Fruit fly (Drosophila melanogaster) whole organism, embryonic: Measurements from ENCODE around the gene CG13917.

Experiments used
- CG14667 ChIP-seq: fragments of 200-800 bp; sonication (Bioruptor generic); IDR thresholded peaks from 2 replicates; pipeline ENCODE4 v1.3.6; 2022; ENCODE audit warnings: missing biosample characterization, missing genetic modification characterization
- CG15269 ChIP-seq: fragments of 200-800 bp; sonication (Bioruptor generic); optimal IDR thresholded peaks from 2 replicates; lab custom pipeline; 2018; ENCODE audit warnings: missing biosample characterization, mild to moderate bottlenecking, missing genetic modification characterization, moderate library complexity
- Ets65A ChIP-seq: fragments of 200-800 bp; sonication (Bioruptor generic); peaks from one replicate; lab custom pipeline; 2016; ENCODE audit warnings: missing biosample characterization, missing genetic modification characterization
- HLH54F ChIP-seq: fragments of 200-800 bp; sonication (Bioruptor generic); optimal IDR thresholded peaks from 3 replicates; lab custom pipeline; 2016; ENCODE audit warnings: missing biosample characterization, missing genetic modification characterization
- Hmx ChIP-seq: fragments of 200-800 bp; sonication (Bioruptor generic); optimal IDR thresholded peaks from 2 replicates; lab custom pipeline; 2016; ENCODE audit warnings: missing biosample characterization, missing genetic modification characterization
- Nf-YC ChIP-seq: fragments of 200-800 bp; optimal IDR thresholded peaks from 3 replicates; lab custom pipeline; 2019; ENCODE audit warnings: missing biosample characterization, mild to moderate bottlenecking, missing genetic modification characterization, moderate library complexity
- shn ChIP-seq: fragments of 200-800 bp; sonication (Bioruptor generic); optimal IDR thresholded peaks from 3 replicates; lab custom pipeline; 2016; ENCODE audit warnings: missing biosample characterization, missing genetic modification characterization

DNA sequence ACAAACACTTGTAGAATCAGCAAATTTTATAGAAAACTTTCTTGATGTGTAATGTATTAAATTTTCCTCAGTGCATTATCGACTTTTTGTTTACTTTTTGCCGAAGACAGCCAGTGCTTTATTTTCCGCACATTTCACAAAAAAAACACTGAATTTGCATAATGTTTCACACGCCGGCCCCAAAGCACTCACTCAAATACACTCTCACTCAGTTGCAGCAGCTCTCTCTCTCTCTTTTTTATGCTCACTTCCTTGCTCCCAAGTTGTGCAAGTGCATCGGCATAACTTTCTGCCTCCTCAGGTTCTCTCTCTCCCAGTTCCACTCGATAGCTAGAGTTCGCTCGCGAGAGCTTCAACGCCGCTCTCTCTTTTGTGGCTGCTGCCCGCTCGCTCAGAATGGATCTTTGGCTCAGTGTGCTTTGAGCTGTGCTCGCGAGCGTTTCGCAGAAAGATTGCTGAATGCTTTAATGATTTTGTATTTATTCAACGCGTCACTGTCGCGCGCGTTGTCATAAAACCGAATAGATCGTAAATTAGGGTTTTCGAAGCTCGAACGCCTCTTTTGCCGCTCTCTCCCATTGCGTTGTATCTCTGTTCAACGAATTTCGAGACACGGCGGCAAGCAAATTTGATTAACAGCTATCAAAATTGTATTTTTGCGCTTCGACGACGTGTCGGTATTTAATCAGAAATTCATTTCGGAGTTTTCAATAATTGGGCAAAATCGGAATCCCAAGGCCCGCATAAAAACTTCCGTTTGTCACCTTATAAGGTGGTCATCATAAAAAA is 10.0 kb downstream of the CG13917 start:
- no peak for TF ChIP-seq Ets65A
- no peak for TF ChIP-seq Nf-YC (tag; lab: Kevin White, UChicago)
- TF ChIP-seq Hmx (GFP tag; lab: Kevin White, UChicago) = no peak
- no peak for TF ChIP-seq CG14667
- TF ChIP-seq CG15269 (tag; lab: Kevin White, UChicago) = no peak
- TF ChIP-seq HLH54F = no peak
- TF ChIP-seq shn (GFP tag; lab: Kevin White, UChicago) = no peak
